Worm (Caenorhabditis elegans): ENCODE measurements around the gene F28F9.2.

DNA sequence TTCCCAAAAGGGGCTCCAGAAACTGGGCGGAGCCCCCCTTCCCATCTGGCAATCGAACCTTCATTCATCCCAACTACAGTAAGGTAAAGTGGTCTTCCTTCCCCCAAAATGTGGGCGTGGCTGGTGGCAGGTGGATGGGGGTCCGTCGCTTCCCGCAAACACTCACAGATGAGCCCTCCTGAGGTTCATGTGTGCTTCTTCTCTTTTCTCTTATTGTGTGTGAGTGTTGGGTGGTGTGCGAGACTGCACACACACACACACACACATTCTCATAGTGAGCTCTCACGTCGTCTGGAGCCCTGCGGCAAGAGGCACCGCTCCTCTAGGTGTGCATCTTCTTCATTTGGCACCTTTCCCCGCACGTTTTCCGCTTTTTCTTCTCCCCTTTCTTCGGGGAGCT, 15.1 kb downstream of the F28F9.2 start:
- TF ChIP-seq blmp-1 (tag; optimal IDR thresholded peaks at IDR 0.05; ENCODE audit: insufficient read depth) (no peak), ztf-11 (tag; optimal IDR thresholded peaks at IDR 0.05) (no peak), unc-39 (tag; optimal IDR thresholded peaks at IDR 0.05) (no peak), alr-1 (tag; optimal IDR thresholded peaks at IDR 0.05) (no peak), skn-1 (tag; optimal IDR thresholded peaks at IDR 0.05) (no peak), elt-3 (tag; optimal IDR thresholded peaks at IDR 0.05) (no peak), ceh-82 (tag; optimal IDR thresholded peaks at IDR 0.05) (no peak)
